Worm (Caenorhabditis elegans) whole organism, L4/young adult: ENCODE data around the gene Y116A8C.33.
"Not testable (repeated sequence)": the region's sequence is repeated elsewhere in the genome, so short reads cannot be mapped to it uniquely, and the experiment has no call there.

Source experiments
- W03F9.2 ChIP-seq: fragments of 150-350 bp; optimal IDR thresholded peaks from 2 replicates; lab custom pipeline; 2014; ENCODE audit warnings: missing biosample characterization, missing genetic modification characterization
- dao-5 ChIP-seq: sonication (generic microtip); optimal IDR thresholded peaks from 2 replicates; lab custom pipeline; 2016; ENCODE audit warnings: missing genotype, missing genetic modification characterization, moderate library complexity, missing compliant biosample characterization
- him-1 ChIP-seq: sonication (generic microtip); optimal IDR thresholded peaks from 2 replicates; lab custom pipeline; 2016; ENCODE audit warnings: missing genotype, missing genetic modification reagents, missing genetic modification characterization, missing compliant biosample characterization

ce11 chrIV:17070791-17071190, 41.1 kb upstream of the Y116A8C.33 start, which contains the start of gene Y116A8C.24:
- not testable (repeated sequence) for TF ChIP-seq dao-5, him-1, W03F9.2 (tag; lab: Kevin White, UChicago)
